Worm (Caenorhabditis elegans) whole organism, L4 larva: Measurements from ENCODE around the gene B0464.9.

ENCODE experiments used
- F44E2.7 ChIP-seq: fragments of 200-800 bp; sonication (Bioruptor generic); IDR thresholded peaks from 2 replicates; pipeline ENCODE4 v2.1.2; 2022; ENCODE audit warnings: missing genetic modification characterization, missing compliant biosample characterization
- ceh-32 ChIP-seq: sonication (generic microtip); optimal IDR thresholded peaks from 2 replicates; lab custom pipeline; 2016; ENCODE audit warnings: mild to moderate bottlenecking, missing genetic modification characterization, missing compliant biosample characterization; ENCODE audit not compliant: poor library complexity
- fos-1 ChIP-seq: fragments of 150-350 bp; optimal IDR thresholded peaks from 2 replicates; lab custom pipeline; 2014; ENCODE audit warnings: missing biosample characterization, missing genetic modification characterization
- lin-39 ChIP-seq: fragments of 150-350 bp; optimal IDR thresholded peaks from 2 replicates; lab custom pipeline; 2014; ENCODE audit warnings: missing biosample characterization, missing genetic modification reagents, missing genetic modification characterization
- nhr-237 ChIP-seq: sonication (generic microtip); optimal IDR thresholded peaks from 2 replicates; lab custom pipeline; 2017; ENCODE audit warnings: missing biosample characterization, missing genetic modification characterization
- nhr-28 ChIP-seq: fragments of 150-350 bp; optimal IDR thresholded peaks from 2 replicates; lab custom pipeline; 2014; ENCODE audit warnings: missing biosample characterization, missing genetic modification characterization
- pha-4 ChIP-seq, 2 experiments: fragments of 150-350 bp in 1 of 2; fragments of 200-800 bp in 1 of 2; sonication (Bioruptor generic) in 1 of 2; IDR thresholded peaks in 1 of 2; optimal IDR thresholded peaks in 1 of 2; 2 replicates each; pipeline versions ENCODE4 v1.3.6 to Lab custom; 2014 to 2022; ENCODE audit warnings: missing genetic modification characterization in 2 of 2, missing genetic modification reagents in 2 of 2, missing biosample characterization in 1 of 2, missing compliant biosample characterization in 1 of 2
- unc-39 ChIP-seq: sonication (generic microtip); optimal IDR thresholded peaks from 2 replicates; lab custom pipeline; 2017; ENCODE audit warnings: missing biosample characterization, missing genetic modification characterization
- ztf-11 ChIP-seq: fragments of 150-350 bp; optimal IDR thresholded peaks from 2 replicates; lab custom pipeline; 2014; ENCODE audit warnings: missing biosample characterization, missing genetic modification characterization

DNA sequence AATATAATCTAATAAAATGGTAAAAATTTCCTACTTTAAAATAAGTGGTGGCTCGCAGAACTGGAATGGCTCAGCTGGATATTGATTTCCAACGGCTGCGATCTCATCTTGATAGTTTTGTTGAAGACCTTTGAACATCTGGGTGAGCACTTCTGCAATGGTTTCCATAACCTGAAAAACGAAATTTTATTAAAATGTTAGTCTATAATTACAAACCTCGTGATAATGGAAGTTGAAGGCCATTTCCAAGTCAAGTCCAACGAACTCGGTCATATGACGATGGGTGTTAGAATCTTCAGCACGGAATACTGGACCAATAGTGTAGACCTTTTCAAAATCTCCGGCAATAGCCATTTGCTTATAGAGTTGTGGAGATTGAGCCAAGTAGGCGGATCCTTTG, 24.2 kb downstream of the B0464.9 start:
- TF ChIP-seq F44E2.7 (no peak), unc-39 (tag; lab: Kevin White, UChicago) (no peak), ceh-32 (no peak), nhr-237 (tag; lab: Kevin White, UChicago) (no peak), nhr-28 (tag; lab: Kevin White, UChicago) (no peak), fos-1 (tag; lab: Kevin White, UChicago) (no peak), pha-4 (GFP tag; IDR thresholded peaks at IDR 0.05; lab: Robert Waterston, UW) (no peak), pha-4 (tag; optimal IDR thresholded peaks at IDR 0.05; lab: Kevin White, UChicago) (no peak), ztf-11 (tag; lab: Kevin White, UChicago) (no peak), lin-39 (tag; lab: Kevin White, UChicago) (no peak)
